Worm (Caenorhabditis elegans) whole organism, mixed stage, embryonic: Measurements from ENCODE around the gene ucr-1.

Experiments
- bed-3 ChIP-seq: fragments of 200-800 bp; sonication (Bioruptor generic); optimal IDR thresholded peaks from 3 replicates; lab custom pipeline; 2018; ENCODE audit warnings: mild to moderate bottlenecking, missing genetic modification characterization, moderate library complexity, missing compliant biosample characterization
- blmp-1 ChIP-seq: fragments of 150-350 bp; optimal IDR thresholded peaks from 2 replicates; lab custom pipeline; 2014; ENCODE audit warnings: missing biosample characterization, missing genetic modification characterization
- cnd-1 ChIP-seq: fragments of 200-800 bp; sonication (Bioruptor generic); optimal IDR thresholded peaks from 2 replicates; lab custom pipeline; 2018; ENCODE audit warnings: mild to moderate bottlenecking, missing genetic modification characterization, missing compliant biosample characterization
- drap-1 ChIP-seq: fragments of 200-800 bp; sonication (Bioruptor generic); optimal IDR thresholded peaks from 3 replicates; lab custom pipeline; 2018; ENCODE audit warnings: mild to moderate bottlenecking, missing genetic modification characterization, missing compliant biosample characterization
- elt-3 ChIP-seq: fragments of 150-350 bp; optimal IDR thresholded peaks from 2 replicates; lab custom pipeline; 2014; ENCODE audit warnings: missing biosample characterization, missing genetic modification characterization
- ham-2 ChIP-seq: fragments of 200-800 bp; sonication (Bioruptor generic); optimal IDR thresholded peaks from 2 replicates; lab custom pipeline; 2018; ENCODE audit warnings: mild to moderate bottlenecking, missing genetic modification characterization, missing compliant biosample characterization
- mab-5 ChIP-seq: fragments of 150-350 bp; optimal IDR thresholded peaks from 2 replicates; lab custom pipeline; 2014; ENCODE audit warnings: missing biosample characterization, missing genetic modification characterization
- mls-2 ChIP-seq: sonication (generic microtip); optimal IDR thresholded peaks from 2 replicates; lab custom pipeline; 2016; ENCODE audit warnings: mild to moderate bottlenecking, missing genetic modification characterization, moderate library complexity, missing compliant biosample characterization
- nhr-12 ChIP-seq: fragments of 150-350 bp; optimal IDR thresholded peaks from 2 replicates; lab custom pipeline; 2014; ENCODE audit warnings: missing biosample characterization, missing genetic modification characterization
- nhr-76 ChIP-seq: sonication (generic microtip); optimal IDR thresholded peaks from 2 replicates; lab custom pipeline; 2017; ENCODE audit warnings: missing biosample characterization, missing genetic modification characterization
- snpc-4 ChIP-seq: fragments of 150-350 bp; optimal IDR thresholded peaks from 2 replicates; lab custom pipeline; 2014; ENCODE audit warnings: missing biosample characterization, missing genetic modification characterization
- unc-39 ChIP-seq: fragments of 150-350 bp; optimal IDR thresholded peaks from 2 replicates; lab custom pipeline; 2014; ENCODE audit warnings: missing biosample characterization, missing genetic modification characterization
- unc-62 ChIP-seq: fragments of 150-350 bp; optimal IDR thresholded peaks from 2 replicates; lab custom pipeline; 2014; ENCODE audit warnings: missing biosample characterization, missing genetic modification reagents, missing genetic modification characterization
- ztf-11 ChIP-seq: fragments of 150-350 bp; optimal IDR thresholded peaks from 2 replicates; lab custom pipeline; 2014; ENCODE audit warnings: missing biosample characterization, missing genetic modification characterization

DNA sequence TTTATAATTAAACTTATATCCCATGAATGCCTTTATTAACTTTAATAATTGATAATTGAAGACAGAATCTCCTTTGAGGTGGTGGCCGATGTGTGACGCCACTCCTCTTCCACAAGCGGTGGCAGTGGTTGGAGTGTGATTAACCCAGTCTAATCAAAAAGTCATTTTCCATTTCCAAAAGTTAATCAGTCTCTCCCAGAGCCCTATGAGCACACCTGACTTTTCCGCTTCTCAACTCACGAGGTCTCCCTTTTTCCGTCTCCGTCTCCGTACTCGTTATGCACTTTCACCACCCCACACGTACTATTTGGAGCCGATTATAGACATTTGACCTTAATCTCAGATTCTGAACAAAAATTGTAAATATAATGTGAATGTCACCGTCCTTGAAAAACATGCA is 50.8 kb downstream of the ucr-1 start:
- TF ChIP-seq cnd-1 (tag; lab: Kevin White, UChicago) (no peak), ham-2 (no peak), unc-62 (no peak), unc-39 (no peak), mls-2 (tag; lab: Kevin White, UChicago) (no peak), nhr-76 (tag; lab: Kevin White, UChicago) (no peak), ztf-11 (tag; lab: Kevin White, UChicago) (no peak), blmp-1 (tag; lab: Kevin White, UChicago) (no peak), nhr-12 (tag; lab: Kevin White, UChicago) (no peak), elt-3 (no peak), mab-5 (no peak), drap-1 (GFP tag; lab: Kevin White, UChicago) (no peak), bed-3 (GFP tag; lab: Kevin White, UChicago) (no peak), snpc-4 (tag; lab: Kevin White, UChicago) (no peak)
